Fruit fly (Drosophila melanogaster): Measurements from ENCODE around the gene Six4.

dm6 chr3L:20827962-20828361 lies 35.4 kb upstream of the Six4 start:
- TF ChIP-seq CG18599 (GFP tag; optimal IDR thresholded peaks at IDR 0.05) (no peak), ham (GFP tag; IDR thresholded peaks at IDR 0.05) (no peak), CG15479 (GFP tag; optimal IDR thresholded peaks at IDR 0.05) (no peak)

All from whole organism, embryonic.